Worm (Caenorhabditis elegans) whole organism, L3 larva: ENCODE measurements around the gene F14B8.6.

Experiments
- ZK546.5 ChIP-seq: sonication (generic microtip); optimal IDR thresholded peaks from 2 replicates; lab custom pipeline; 2017; ENCODE audit warnings: missing biosample characterization, missing genetic modification characterization
- ama-1 ChIP-seq: fragments of 150-350 bp; optimal IDR thresholded peaks from 2 replicates; lab custom pipeline; 2018
- ceh-16 ChIP-seq: sonication (generic microtip); optimal IDR thresholded peaks from 2 replicates; lab custom pipeline; 2017; ENCODE audit warnings: missing biosample characterization, missing genetic modification characterization
- ceh-82 ChIP-seq: fragments of 150-350 bp; optimal IDR thresholded peaks from 2 replicates; lab custom pipeline; 2014; ENCODE audit warnings: missing biosample characterization, missing genetic modification characterization
- ceh-9 ChIP-seq: sonication (generic microtip); optimal IDR thresholded peaks from 2 replicates; lab custom pipeline; 2018; ENCODE audit warnings: missing biosample characterization, missing genetic modification characterization
- daf-12 ChIP-seq: fragments of 150-350 bp; optimal IDR thresholded peaks from 2 replicates; lab custom pipeline; 2014; ENCODE audit warnings: missing biosample characterization, missing genetic modification reagents, missing genetic modification characterization
- egl-5 ChIP-seq: fragments of 150-350 bp; optimal IDR thresholded peaks from 2 replicates; lab custom pipeline; 2017; ENCODE audit warnings: missing biosample characterization, missing genetic modification reagents, missing genetic modification characterization, inconsistent platforms
- elt-1 ChIP-seq: fragments of 150-350 bp; optimal IDR thresholded peaks from 2 replicates; lab custom pipeline; 2014; ENCODE audit warnings: missing biosample characterization, missing genetic modification characterization
- elt-2 ChIP-seq: sonication (generic microtip); optimal IDR thresholded peaks from 2 replicates; lab custom pipeline; 2016; ENCODE audit warnings: missing genetic modification reagents, mild to moderate bottlenecking, missing genetic modification characterization, missing compliant biosample characterization
- elt-3 ChIP-seq, 3 experiments: fragments of 150-350 bp in 1 of 3; sonication (generic microtip) in 2 of 3; optimal IDR thresholded peaks; 2 replicates in 2 of 3; 4 replicates in 1 of 3; lab custom pipeline; 2014 to 2017; ENCODE audit warnings: missing biosample characterization in 3 of 3, missing genetic modification characterization in 3 of 3
- eor-1 ChIP-seq, 2 experiments: fragments of 150-350 bp; optimal IDR thresholded peaks; 2 replicates each; lab custom pipeline; 2014 to 2018; ENCODE audit warnings: missing biosample characterization in 2 of 2, missing genetic modification characterization in 2 of 2
- fkh-10 ChIP-seq: sonication (generic microtip); optimal IDR thresholded peaks from 2 replicates; lab custom pipeline; 2017; ENCODE audit warnings: missing biosample characterization, missing genetic modification reagents, missing genetic modification characterization
- fkh-2 ChIP-seq: fragments of 150-350 bp; optimal IDR thresholded peaks from 2 replicates; lab custom pipeline; 2014; ENCODE audit warnings: missing biosample characterization, missing genetic modification reagents, missing genetic modification characterization
- fos-1 ChIP-seq: fragments of 150-350 bp; optimal IDR thresholded peaks from 2 replicates; lab custom pipeline; 2014; ENCODE audit warnings: missing biosample characterization, missing genetic modification characterization
- jun-1 ChIP-seq: fragments of 150-350 bp; optimal IDR thresholded peaks from 2 replicates; lab custom pipeline; 2014; ENCODE audit warnings: missing biosample characterization, missing genetic modification reagents, missing genetic modification characterization
- lin-15B ChIP-seq: fragments of 150-350 bp; optimal IDR thresholded peaks from 2 replicates; lab custom pipeline; 2014; ENCODE audit warnings: missing biosample characterization, missing genetic modification characterization
- lin-39 ChIP-seq: fragments of 150-350 bp; optimal IDR thresholded peaks from 2 replicates; lab custom pipeline; 2018; ENCODE audit warnings: missing biosample characterization, missing genetic modification reagents, missing genetic modification characterization
- lsy-12 ChIP-seq: sonication (generic microtip); optimal IDR thresholded peaks from 2 replicates; lab custom pipeline; 2016; ENCODE audit warnings: mild to moderate bottlenecking, missing genetic modification characterization, missing compliant biosample characterization
- mdl-1 ChIP-seq: fragments of 150-350 bp; optimal IDR thresholded peaks from 2 replicates; lab custom pipeline; 2014; ENCODE audit warnings: missing biosample characterization, missing genetic modification characterization
- mml-1 ChIP-seq: fragments of 150-350 bp; sonication (generic microtip); optimal IDR thresholded peaks from 3 replicates; lab custom pipeline; 2014; ENCODE audit warnings: missing biosample characterization, missing genetic modification characterization
- nfya-1 ChIP-seq: sonication (generic microtip); optimal IDR thresholded peaks from 2 replicates; lab custom pipeline; 2017; ENCODE audit warnings: missing genetic modification characterization, mild to moderate bottlenecking, missing compliant biosample characterization, antibody characterized with exemption, moderate library complexity; ENCODE audit not compliant: insufficient read depth
- nhr-23 ChIP-seq: fragments of 150-350 bp; optimal IDR thresholded peaks from 2 replicates; lab custom pipeline; 2014; ENCODE audit warnings: missing biosample characterization, missing genetic modification reagents, missing genetic modification characterization
- nhr-25 ChIP-seq: sonication (generic microtip); optimal IDR thresholded peaks from 2 replicates; lab custom pipeline; 2017; ENCODE audit warnings: missing biosample characterization, missing genetic modification characterization
- nhr-76 ChIP-seq: fragments of 150-350 bp; sonication (generic microtip); optimal IDR thresholded peaks from 5 replicates; lab custom pipeline; 2014; ENCODE audit warnings: missing biosample characterization, missing genetic modification characterization
- pha-4 ChIP-seq: fragments of 150-350 bp; optimal IDR thresholded peaks from 2 replicates; lab custom pipeline; 2014; ENCODE audit warnings: missing biosample characterization, missing genetic modification reagents, missing genetic modification characterization
- pqm-1 ChIP-seq: fragments of 150-350 bp; optimal IDR thresholded peaks from 2 replicates; lab custom pipeline; 2017; ENCODE audit warnings: missing biosample characterization, missing genetic modification characterization, inconsistent platforms
- sea-2 ChIP-seq: fragments of 150-350 bp; sonication (generic microtip); optimal IDR thresholded peaks from 4 replicates; lab custom pipeline; 2014; ENCODE audit warnings: missing biosample characterization, missing genetic modification reagents, missing genetic modification characterization
- snpc-4 ChIP-seq: fragments of 150-350 bp; optimal IDR thresholded peaks from 2 replicates; lab custom pipeline; 2014; ENCODE audit warnings: missing biosample characterization, missing genetic modification characterization
- unc-39 ChIP-seq: sonication (generic microtip); optimal IDR thresholded peaks from 4 replicates; lab custom pipeline; 2017; ENCODE audit warnings: missing biosample characterization, missing genetic modification characterization
- unc-62 ChIP-seq: fragments of 150-350 bp; sonication (generic microtip); optimal IDR thresholded peaks from 4 replicates; lab custom pipeline; 2014; ENCODE audit warnings: missing biosample characterization, missing genetic modification reagents, missing genetic modification characterization
- zag-1 ChIP-seq: fragments of 150-350 bp; optimal IDR thresholded peaks from 2 replicates; lab custom pipeline; 2014; ENCODE audit warnings: missing biosample characterization, missing genetic modification characterization
- ztf-11 ChIP-seq: fragments of 150-350 bp; optimal IDR thresholded peaks from 2 replicates; lab custom pipeline; 2014; ENCODE audit warnings: missing biosample characterization, missing genetic modification characterization

The F14B8.6 gene

DNA sequence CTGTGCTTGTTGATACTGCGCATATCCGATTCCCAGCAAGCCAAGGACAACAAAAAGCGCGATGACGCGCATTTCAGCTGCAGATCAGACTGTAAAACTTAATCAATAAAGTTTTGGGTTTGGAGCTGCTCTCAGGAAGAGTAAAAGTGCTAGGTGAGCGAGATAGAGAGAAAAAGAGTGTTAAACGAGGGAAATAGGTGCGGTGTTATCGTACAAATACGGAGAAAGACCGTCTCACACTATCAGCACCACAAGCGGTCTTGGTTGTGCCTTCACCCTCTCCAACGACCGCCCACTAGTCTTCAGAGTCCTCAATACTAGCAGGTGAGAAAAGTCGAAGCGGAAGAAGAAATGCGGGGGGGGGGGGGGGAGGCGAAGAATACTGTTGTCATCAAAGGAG is 3.6 kb downstream of the F14B8.6 start, which contains the start of gene F14B8.5:
Gene F14B8.5, minus strand, starts transcription at position 127 of the 400 bp plus-strand sequence.
- TF ChIP-seq ceh-16 (no peak), egl-5 (tag; lab: Kevin White, UChicago) (no peak), sea-2 (GFP tag; lab: Kevin White, UChicago) (no peak), elt-2 (tag; lab: Kevin White, UChicago) (peak; percentile 55), lin-15B (tag; lab: Kevin White, UChicago) (no peak), daf-12 (no peak), pha-4 (no peak), eor-1 (tag; optimal IDR thresholded peaks at IDR 0.05; lab: Kevin White, UChicago) (no peak), lin-39 (tag; lab: Kevin White, UChicago) (no peak), ceh-82 (no peak), fkh-2 (tag; lab: Kevin White, UChicago) (no peak), elt-1 (tag; lab: Kevin White, UChicago) (no peak), unc-62 (no peak), ZK546.5 (no peak), pqm-1 (tag; lab: Kevin White, UChicago) (peak; percentile 31)

DNA sequence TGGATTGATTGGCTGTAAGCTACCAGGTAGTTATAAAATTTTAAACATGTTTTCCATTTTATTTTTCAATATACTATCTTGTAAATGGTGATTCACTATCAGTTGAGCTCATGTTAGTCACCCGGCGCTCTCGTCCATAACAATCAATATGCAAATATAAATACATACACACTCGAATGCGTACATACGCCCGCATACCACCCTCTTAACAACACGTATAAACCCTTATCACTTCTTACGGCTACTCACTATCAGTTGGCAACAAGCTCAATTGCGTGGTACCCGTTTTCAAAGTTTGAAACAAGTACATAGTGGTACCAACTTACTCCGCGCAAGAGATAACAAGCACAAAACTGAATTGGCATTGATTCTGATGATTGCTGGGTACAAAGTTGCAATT is 5.3 kb downstream of the F14B8.6 start:
- TF ChIP-seq pqm-1 (tag; lab: Kevin White, UChicago): peak; percentile 78
- TF ChIP-seq nhr-76: no peak
- TF ChIP-seq lsy-12 (tag; lab: Kevin White, UChicago): no peak
- TF ChIP-seq pha-4: peak; percentile 44
- TF ChIP-seq ZK546.5: no peak
- no peak for TF ChIP-seq ama-1 (lab: Kevin White, UChicago)
- peak; percentile 69 for TF ChIP-seq elt-2 (tag; lab: Kevin White, UChicago)
- TF ChIP-seq snpc-4 (tag; lab: Kevin White, UChicago): no peak
- no peak for TF ChIP-seq zag-1 (tag; lab: Kevin White, UChicago)
- no peak for TF ChIP-seq ztf-11 (tag; lab: Kevin White, UChicago)
- no peak for TF ChIP-seq nhr-25 (tag; lab: Kevin White, UChicago)

DNA sequence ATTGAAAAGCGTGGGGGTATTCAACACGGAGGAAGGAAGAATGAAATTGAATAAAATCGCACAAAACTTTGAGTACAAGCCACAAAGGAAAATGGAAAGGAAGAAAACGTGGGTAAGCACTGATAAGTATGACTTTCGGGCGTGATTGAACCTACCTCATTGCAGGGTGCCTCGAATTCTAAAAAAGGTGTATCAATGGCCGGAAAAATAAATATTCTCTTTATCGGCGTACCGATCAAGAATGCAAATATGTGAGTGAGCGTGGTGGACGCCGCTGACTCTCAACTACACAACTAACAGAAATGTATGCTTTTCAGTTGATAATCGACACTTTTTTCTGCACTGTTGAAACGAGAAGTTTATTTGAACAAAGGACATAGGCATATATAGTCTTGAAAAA is 7.8 kb downstream of the F14B8.6 start, which contains the start of gene otpl-3:
Gene otpl-3, minus strand, starts transcription at position 304 of the 400 bp plus-strand sequence.
- TF ChIP-seq ceh-16 (no peak), elt-2 (tag; lab: Kevin White, UChicago) (peak; percentile 71), nhr-23 (tag; lab: Kevin White, UChicago) (no peak), elt-3 (tag; optimal IDR thresholded peaks at IDR 0.05; lab: Kevin White, UChicago) (no peak), zag-1 (tag; lab: Kevin White, UChicago) (no peak), pqm-1 (tag; lab: Kevin White, UChicago) (peak; percentile 69), ama-1 (lab: Kevin White, UChicago) (no peak), jun-1 (no peak), unc-39 (tag; lab: Kevin White, UChicago) (no peak), pha-4 (peak; percentile 19), snpc-4 (tag; lab: Kevin White, UChicago) (no peak)

DNA sequence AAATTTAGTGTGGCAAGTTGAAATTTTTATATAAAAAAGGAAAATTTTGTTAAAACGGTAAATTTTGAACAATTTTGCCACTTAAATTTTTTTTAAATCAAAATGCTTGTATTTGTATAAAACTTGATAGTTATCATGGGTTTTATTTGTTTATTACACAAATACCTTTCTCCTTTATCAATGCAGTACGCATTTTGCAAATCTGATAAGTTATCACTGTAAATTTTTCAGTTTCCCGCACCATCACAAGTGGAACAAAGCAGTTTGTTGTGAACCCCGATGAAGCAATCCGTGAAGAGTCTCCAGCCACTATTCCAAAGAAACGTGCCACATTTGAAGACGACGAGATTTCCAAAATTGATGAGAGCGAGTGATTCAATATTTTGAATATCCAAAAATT is 12.1 kb downstream of the F14B8.6 start:
- no peak for TF ChIP-seq ceh-9
- TF ChIP-seq elt-2 (tag; lab: Kevin White, UChicago): peak; percentile 10
- TF ChIP-seq nhr-76: no peak
- no peak for TF ChIP-seq lsy-12 (tag; lab: Kevin White, UChicago)
- TF ChIP-seq mml-1 (tag; lab: Kevin White, UChicago): no peak
- TF ChIP-seq, all 47 proteins: peak for 1

DNA sequence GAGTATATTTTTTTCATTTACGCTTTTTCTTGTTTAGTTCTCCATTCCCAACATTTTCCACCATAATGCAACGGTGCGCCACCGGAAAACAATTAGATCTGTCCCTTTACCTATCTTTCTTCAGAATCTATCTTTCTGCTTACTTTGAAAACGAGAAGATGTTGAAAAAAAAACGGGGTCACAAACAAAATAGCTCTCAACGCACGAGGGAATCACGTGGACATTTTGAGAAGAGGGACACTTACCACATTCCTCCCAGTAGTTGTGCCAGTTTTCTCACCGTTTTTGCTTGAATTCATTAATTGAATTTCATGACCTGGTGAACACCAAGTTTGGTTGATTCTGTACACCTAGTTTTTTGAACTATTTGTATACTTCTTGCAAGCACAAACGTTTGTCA is 16.1 kb downstream of the F14B8.6 start:
- TF ChIP-seq nhr-76 (no peak), fos-1 (tag; lab: Kevin White, UChicago) (no peak), nfya-1 (tag; lab: Kevin White, UChicago) (peak; percentile 4), ama-1 (lab: Kevin White, UChicago) (no peak), mml-1 (tag; lab: Kevin White, UChicago) (peak; percentile 84)

DNA sequence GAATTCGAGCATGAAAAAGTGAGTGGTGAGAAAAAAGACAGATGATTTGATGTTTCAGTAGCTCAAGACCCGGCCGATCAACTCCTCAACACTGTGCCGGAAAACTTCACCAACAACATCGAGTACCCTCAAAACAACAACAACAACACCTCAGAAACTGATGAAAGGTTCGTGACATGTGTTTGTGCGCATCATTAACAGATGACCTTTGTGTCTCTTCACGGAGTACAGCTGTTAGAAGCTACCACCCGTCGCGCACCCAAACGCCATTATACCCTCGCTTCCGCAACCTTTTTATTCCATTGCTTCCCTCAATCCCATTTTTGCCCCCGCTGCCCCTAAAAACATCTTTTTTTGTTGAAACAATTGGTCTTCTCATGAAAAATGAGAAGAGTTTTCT is 16.9 kb downstream of the F14B8.6 start:
- TF ChIP-seq mdl-1 (tag; lab: Kevin White, UChicago) (no peak), fkh-10 (GFP tag; lab: Kevin White, UChicago) (no peak), lin-39 (tag; lab: Kevin White, UChicago) (peak; percentile 25), nhr-25 (tag; lab: Kevin White, UChicago) (no peak)
